Worm (Caenorhabditis elegans) whole organism, late embryonic: Measurements from ENCODE around the gene slcf-1.

Experiments
- K09A11.1 ChIP-seq: sonication (generic microtip); optimal IDR thresholded peaks from 2 replicates; lab custom pipeline; 2017; ENCODE audit warnings: antibody characterized with exemption, mild to moderate bottlenecking, missing genetic modification characterization, missing compliant biosample characterization; ENCODE audit not compliant: insufficient read depth
- ceh-18 ChIP-seq: sonication (generic microtip); optimal IDR thresholded peaks from 2 replicates; lab custom pipeline; 2016; ENCODE audit warnings: missing genetic modification characterization, missing compliant biosample characterization
- ceh-9 ChIP-seq: sonication (generic microtip); optimal IDR thresholded peaks from 2 replicates; lab custom pipeline; 2016; ENCODE audit warnings: mild to moderate bottlenecking, missing genetic modification characterization, inconsistent platforms, missing compliant biosample characterization
- dve-1 ChIP-seq: sonication (generic microtip); optimal IDR thresholded peaks from 2 replicates; lab custom pipeline; 2017; ENCODE audit warnings: antibody characterized with exemption, mild to moderate bottlenecking, missing genetic modification characterization, missing compliant biosample characterization
- ets-4 ChIP-seq: sonication (generic microtip); optimal IDR thresholded peaks from 2 replicates; lab custom pipeline; 2016; ENCODE audit warnings: missing genetic modification characterization, missing compliant biosample characterization
- nfya-1 ChIP-seq: sonication (generic microtip); optimal IDR thresholded peaks from 2 replicates; lab custom pipeline; 2017; ENCODE audit warnings: missing genetic modification characterization, mild to moderate bottlenecking, missing compliant biosample characterization, antibody characterized with exemption, moderate library complexity
- nhr-11 ChIP-seq: fragments of 150-350 bp; optimal IDR thresholded peaks from 2 replicates; lab custom pipeline; 2014; ENCODE audit warnings: missing biosample characterization, missing genetic modification characterization
- rnt-1 ChIP-seq: sonication (generic microtip); optimal IDR thresholded peaks from 2 replicates; lab custom pipeline; 2016; ENCODE audit warnings: missing genetic modification characterization, missing compliant biosample characterization

- TF ChIP-seq K09A11.1 (tag; lab: Kevin White, UChicago) (no peak), nfya-1 (no peak), rnt-1 (tag; lab: Kevin White, UChicago) (no peak), ets-4 (tag; lab: Kevin White, UChicago) (no peak), nhr-11 (no peak), ceh-18 (no peak), dve-1 (no peak), ceh-9 (tag; lab: Kevin White, UChicago) (no peak)
Measured at ce11 chrX:10533447-10533846, 4.4 kb downstream of the slcf-1 start, which contains the start of gene glo-3.
